Worm (Caenorhabditis elegans) whole organism, L4 larva: ENCODE data around the gene znf-782.

Source experiments
- D1046.2 ChIP-seq: fragments of 200-800 bp; sonication (Bioruptor generic); IDR thresholded peaks from 2 replicates; pipeline ENCODE4 v1.3.6; 2022; ENCODE audit warnings: missing genetic modification characterization, missing compliant biosample characterization
- F37D6.2 ChIP-seq: sonication (generic microtip); optimal IDR thresholded peaks from 2 replicates; lab custom pipeline; 2016; ENCODE audit warnings: mild to moderate bottlenecking, missing genetic modification characterization, missing compliant biosample characterization
- T26A8.4 ChIP-seq: fragments of 200-800 bp; sonication (Bioruptor generic); IDR thresholded peaks from 2 replicates; pipeline ENCODE4 v1.3.6; 2022; ENCODE audit warnings: missing genetic modification characterization, missing compliant biosample characterization
- Y48G9A.11 ChIP-seq: fragments of 200-800 bp; sonication (Bioruptor generic); IDR thresholded peaks from 2 replicates; pipeline ENCODE4 v1.3.6; 2022; ENCODE audit warnings: missing genetic modification reagents, missing genetic modification characterization, missing compliant biosample characterization
- Y75B8A.6 ChIP-seq: fragments of 200-800 bp; sonication (Bioruptor generic); IDR thresholded peaks from 2 replicates; pipeline ENCODE4 v1.3.6; 2022; ENCODE audit warnings: missing genetic modification reagents, missing genetic modification characterization, missing compliant biosample characterization
- aha-1 ChIP-seq: fragments of 150-350 bp; peaks from one replicate; lab custom pipeline; 2014; ENCODE audit warnings: missing biosample characterization, missing genetic modification characterization
- ceh-28 ChIP-seq: fragments of 150-350 bp; optimal IDR thresholded peaks from 2 replicates; lab custom pipeline; 2014; ENCODE audit warnings: missing biosample characterization, missing genetic modification reagents, missing genetic modification characterization
- ceh-82 ChIP-seq: sonication (generic microtip); optimal IDR thresholded peaks from 2 replicates; lab custom pipeline; 2017; ENCODE audit warnings: missing biosample characterization, missing genetic modification characterization
- ctbp-1 ChIP-seq: fragments of 200-800 bp; sonication (Bioruptor generic); IDR thresholded peaks from 2 replicates; pipeline ENCODE4 v1.3.6; 2022; ENCODE audit warnings: missing genetic modification reagents, missing genetic modification characterization, missing compliant biosample characterization
- hif-1 ChIP-seq, 2 experiments: sonication (generic microtip); optimal IDR thresholded peaks; 2 replicates each; lab custom pipeline; 2016 to 2017; ENCODE audit warnings: missing compliant biosample characterization in 2 of 2, missing genetic modification characterization in 2 of 2, missing genetic modification reagents in 2 of 2, missing genotype in 2 of 2, mild to moderate bottlenecking in 1 of 2
- lin-1 ChIP-seq: fragments of 200-800 bp; sonication (Bioruptor generic); IDR thresholded peaks from 2 replicates; pipeline ENCODE4 v1.3.6; 2022; ENCODE audit warnings: missing genetic modification reagents, missing genetic modification characterization, missing compliant biosample characterization
- lin-38 ChIP-seq: fragments of 200-800 bp; sonication (Bioruptor generic); IDR thresholded peaks from 2 replicates; pipeline ENCODE4 v1.3.6; 2022; ENCODE audit warnings: missing genetic modification reagents, missing genetic modification characterization, missing compliant biosample characterization
- lir-3 ChIP-seq: sonication (generic microtip); optimal IDR thresholded peaks from 2 replicates; lab custom pipeline; 2016; ENCODE audit warnings: mild to moderate bottlenecking, missing genetic modification characterization, missing compliant biosample characterization
- mdt-29 ChIP-seq: fragments of 200-800 bp; sonication (Bioruptor generic); IDR thresholded peaks from 2 replicates; pipeline ENCODE4 v1.3.6; 2022; ENCODE audit warnings: missing genetic modification reagents, missing genetic modification characterization, missing compliant biosample characterization
- mxl-2 ChIP-seq: fragments of 200-800 bp; sonication (Bioruptor generic); conservative IDR thresholded peaks from 2 replicates; pipeline ENCODE4 v1.3.6; 2022; ENCODE audit warnings: missing genetic modification reagents, missing genetic modification characterization, missing compliant biosample characterization
- nhr-28 ChIP-seq: fragments of 150-350 bp; optimal IDR thresholded peaks from 2 replicates; lab custom pipeline; 2014; ENCODE audit warnings: missing biosample characterization, missing genetic modification characterization
- rbr-2 ChIP-seq: sonication (generic microtip); optimal IDR thresholded peaks from 2 replicates; lab custom pipeline; 2016; ENCODE audit warnings: missing genotype, missing genetic modification characterization, missing compliant biosample characterization
- set-16 ChIP-seq: fragments of 200-800 bp; sonication (Bioruptor generic); IDR thresholded peaks from 2 replicates; pipeline ENCODE4 v1.3.6; 2022; ENCODE audit warnings: missing genetic modification reagents, missing genetic modification characterization, missing compliant biosample characterization
- spr-3 ChIP-seq: fragments of 200-800 bp; sonication (Bioruptor generic); optimal IDR thresholded peaks from 2 replicates; lab custom pipeline; 2018; ENCODE audit warnings: mild to moderate bottlenecking, missing genetic modification characterization, missing compliant biosample characterization
- tag-97 ChIP-seq: fragments of 200-800 bp; sonication (Bioruptor generic); IDR thresholded peaks from 2 replicates; pipeline ENCODE4 v1.3.6; 2022; ENCODE audit warnings: missing genetic modification characterization, missing compliant biosample characterization
- unc-62 ChIP-seq, 3 experiments: fragments of 150-350 bp in 1 of 3; sonication (generic microtip); optimal IDR thresholded peaks in 2 of 3; peaks in 1 of 3; 1 replicate in 1 of 3; 2 replicates in 2 of 3; lab custom pipeline; 2014 to 2017; ENCODE audit warnings: missing biosample characterization in 3 of 3, missing genetic modification characterization in 3 of 3, missing genetic modification reagents in 3 of 3, missing genotype in 1 of 3
- vab-7 ChIP-seq: fragments of 200-800 bp; sonication (Bioruptor generic); IDR thresholded peaks from 2 replicates; pipeline ENCODE4 v1.3.6; 2022; ENCODE audit warnings: missing genetic modification reagents, missing genetic modification characterization, missing compliant biosample characterization
- zfp-2 ChIP-seq: sonication (generic microtip); optimal IDR thresholded peaks from 2 replicates; lab custom pipeline; 2016; ENCODE audit warnings: mild to moderate bottlenecking, missing genetic modification characterization, missing compliant biosample characterization
- zip-2 ChIP-seq: fragments of 150-350 bp; optimal IDR thresholded peaks from 2 replicates; lab custom pipeline; 2014; ENCODE audit warnings: missing biosample characterization, missing genetic modification characterization
- ztf-11 ChIP-seq: fragments of 150-350 bp; optimal IDR thresholded peaks from 2 replicates; lab custom pipeline; 2014; ENCODE audit warnings: missing biosample characterization, missing genetic modification characterization

The znf-782 gene

DNA sequence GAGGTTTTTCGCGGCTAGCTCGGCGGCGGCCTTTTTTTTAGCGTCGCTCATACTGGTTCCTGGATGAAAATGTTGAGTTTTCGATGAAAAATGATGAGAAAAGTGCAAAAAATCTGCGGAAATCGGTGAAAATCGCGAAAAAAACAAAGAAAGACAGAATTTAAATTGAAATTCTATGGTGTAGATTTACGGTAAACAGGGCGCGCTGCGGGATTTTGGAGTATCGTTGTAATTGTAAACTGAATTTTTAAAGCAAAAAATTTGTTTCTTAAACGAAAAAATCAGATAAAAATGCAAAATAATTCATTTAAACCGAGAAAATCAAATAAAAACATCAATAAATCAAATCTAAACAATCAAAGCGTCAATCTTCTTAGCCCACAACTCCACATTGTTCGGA is 12.6 kb downstream of the znf-782 start, which contains the start of gene dcap-1 (continued):
- TF ChIP-seq vab-7 (GFP tag; lab: Robert Waterston, UW) (no peak), mxl-2 (GFP tag; lab: Robert Waterston, UW) (no peak), zfp-2 (no peak), hif-1 (tag; optimal IDR thresholded peaks at IDR 0.05; lab: Kevin White, UChicago) (no peak), set-16 (GFP tag; lab: Robert Waterston, UW) (no peak), ctbp-1 (GFP tag; lab: Robert Waterston, UW) (no peak), D1046.2 (GFP tag; lab: Robert Waterston, UW) (no peak), tag-97 (GFP tag; lab: Robert Waterston, UW) (no peak), T26A8.4 (GFP tag; lab: Robert Waterston, UW) (no peak), rbr-2 (no peak)
- TF ChIP-seq, all 104 proteins: peak for 10

DNA sequence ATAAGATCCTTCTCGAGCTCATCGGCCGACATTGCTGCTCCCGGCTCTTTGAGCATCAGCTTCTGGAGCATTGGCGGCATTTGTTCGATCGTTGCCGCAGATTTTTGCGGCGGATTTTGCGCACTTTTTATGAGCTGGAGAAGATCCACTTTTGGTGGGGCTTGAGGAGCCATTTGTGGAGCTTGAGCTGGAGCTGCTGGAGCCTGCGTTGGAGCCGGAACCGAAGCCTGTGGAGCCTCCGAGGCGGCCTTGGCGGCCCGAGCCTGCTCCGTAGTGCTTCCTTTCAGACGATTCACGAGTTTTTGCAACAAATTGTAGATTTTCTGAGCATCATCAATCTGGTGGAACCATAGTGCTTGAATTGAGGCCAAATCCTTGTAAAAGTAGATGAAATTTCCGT is 13.3 kb downstream of the znf-782 start:
- TF ChIP-seq set-16 (GFP tag; lab: Robert Waterston, UW) (peak; percentile 93), spr-3 (GFP tag; lab: Kevin White, UChicago) (no peak), ceh-82 (tag; lab: Kevin White, UChicago) (no peak), aha-1 (no peak)

DNA sequence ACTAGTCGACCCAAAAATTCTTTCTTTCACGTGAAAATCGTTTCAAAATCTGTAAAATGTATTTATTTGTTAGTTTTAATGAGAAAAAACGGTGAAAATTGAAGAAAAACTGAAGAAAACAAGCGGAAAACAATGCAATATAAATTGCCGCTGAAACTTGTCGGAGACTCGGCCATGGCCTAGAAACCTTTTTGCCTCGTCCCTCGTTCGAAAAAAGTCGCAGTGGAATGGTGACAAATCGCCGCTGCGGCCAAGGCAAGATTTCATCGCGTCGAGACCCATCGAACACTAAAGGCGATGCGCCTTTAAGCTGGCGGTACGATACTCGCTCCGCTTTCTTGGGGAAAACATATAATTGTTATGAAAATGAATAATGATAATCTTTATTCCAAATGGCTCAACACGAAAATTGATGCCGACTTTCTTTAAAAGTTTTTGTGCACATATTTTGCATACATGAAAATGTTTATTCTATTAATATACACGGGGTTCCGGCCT is 15.6 kb downstream of the znf-782 start, which contains the start of gene Y55F3AM.21:
Y55F3AM.21 (minus strand) TSS at position 51 of the 498 bp plus-strand sequence.
- peak; percentile 72; the same call in 1 of the 2 replicates for TF ChIP-seq Y48G9A.11 (GFP tag; lab: Robert Waterston, UW)

DNA sequence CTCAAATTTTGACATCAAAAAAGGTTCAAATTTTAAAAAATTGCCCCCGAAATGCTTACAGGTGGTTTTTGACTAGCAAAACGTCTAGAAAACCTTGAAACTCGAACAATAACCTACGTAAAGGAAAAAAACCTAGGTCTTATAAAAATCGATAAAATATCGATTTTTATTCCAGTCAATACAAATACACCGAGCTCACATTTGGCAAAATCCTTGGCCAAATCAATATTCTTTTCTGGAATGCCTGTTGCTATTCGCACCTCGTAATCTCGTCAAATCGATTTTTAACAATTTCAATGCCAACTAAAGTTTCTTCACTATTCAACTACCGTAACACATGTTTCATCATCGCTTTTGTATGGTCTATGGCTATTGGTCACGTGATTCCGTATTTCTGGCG is 20.3 kb downstream of the znf-782 start:
- TF ChIP-seq unc-62 (GFP tag; optimal IDR thresholded peaks at IDR 0.05 in 1 of 2; lab: Kevin White, UChicago) (peak in 1 of 2 experiments; percentile 82), unc-62 (tag; optimal IDR thresholded peaks at IDR 0.05; lab: Kevin White, UChicago) (no peak), lir-3 (tag; lab: Kevin White, UChicago) (no peak), ceh-28 (tag; lab: Kevin White, UChicago) (peak; percentile 69)
- TF ChIP-seq, all 104 proteins: peak for 2

DNA sequence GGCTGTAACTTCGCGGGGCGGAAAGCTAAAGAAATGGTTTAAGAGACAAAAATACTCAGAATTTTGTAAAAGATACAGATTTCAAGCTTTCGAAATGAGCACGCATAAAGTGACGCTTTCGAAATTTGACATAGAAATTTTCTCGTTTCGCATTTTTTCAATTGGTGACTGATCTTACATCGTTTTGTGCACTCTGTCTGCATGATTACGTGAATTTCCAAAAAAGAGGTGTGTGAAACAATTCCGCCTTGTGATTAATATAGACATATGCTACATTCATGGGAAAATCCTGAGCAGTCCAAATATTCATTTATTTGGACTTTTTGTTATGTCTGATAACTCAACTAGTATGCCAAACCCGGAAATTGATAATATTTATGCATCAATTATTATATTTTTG is 21.6 kb downstream of the znf-782 start, which contains the start of gene srx-12:
srx-12 (plus strand) TSS at position 301 of the 400 bp plus-strand sequence.
- TF ChIP-seq spr-3 (GFP tag; lab: Kevin White, UChicago) (no peak), aha-1 (peak; percentile 22)

DNA sequence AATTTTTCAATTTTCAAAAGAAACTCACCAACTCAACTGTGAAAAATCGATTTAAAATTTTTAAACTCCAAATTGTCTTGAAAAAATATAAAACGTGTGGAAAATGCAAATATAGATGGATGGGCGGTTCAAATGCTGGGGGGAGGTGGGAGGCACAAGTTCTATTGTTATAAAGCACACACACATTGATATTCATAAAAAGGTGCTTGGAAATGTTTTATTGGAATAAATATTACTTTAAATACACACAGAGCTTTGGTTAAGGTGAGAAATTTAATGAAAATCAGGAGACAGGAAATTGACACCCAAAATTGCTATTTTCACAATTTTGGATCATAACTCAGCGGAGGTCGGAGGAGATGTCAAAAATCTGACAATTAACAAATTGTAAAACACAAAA is 23.0 kb downstream of the znf-782 start, which contains the start of gene Y55F3AM.11:
Y55F3AM.11 (minus strand) TSS at position 101 of the 400 bp plus-strand sequence.
- TF ChIP-seq F37D6.2 (tag; lab: Kevin White, UChicago) = no peak
- no peak for TF ChIP-seq nhr-28 (tag; lab: Kevin White, UChicago)
- TF ChIP-seq Y48G9A.11 (GFP tag; lab: Robert Waterston, UW) = no peak
- no peak for TF ChIP-seq ceh-82 (tag; lab: Kevin White, UChicago)
- no peak for TF ChIP-seq mdt-29 (GFP tag; lab: Robert Waterston, UW)
- no peak for TF ChIP-seq lin-1 (GFP tag; lab: Robert Waterston, UW)
- no peak for TF ChIP-seq ztf-11
- TF ChIP-seq, all 104 proteins: peak for 0

DNA sequence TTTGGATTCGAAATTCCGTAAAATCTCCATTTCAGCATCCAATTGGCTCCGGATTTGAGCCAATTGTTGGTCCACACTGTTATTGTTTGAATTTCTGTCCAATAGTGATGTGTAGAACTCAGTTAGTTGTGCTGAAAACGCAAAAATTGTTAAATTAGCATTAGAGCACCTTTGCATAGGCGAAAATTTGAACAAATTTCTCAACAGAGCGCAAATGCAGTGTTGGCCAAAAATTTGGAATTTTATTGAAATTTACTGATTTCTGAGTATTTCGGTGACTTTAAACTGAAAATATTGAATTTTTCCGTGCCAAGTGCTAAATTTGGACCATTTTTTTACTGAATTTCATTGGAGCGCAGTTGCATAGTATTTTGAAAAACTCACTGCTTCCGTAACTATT is 26.8 kb downstream of the znf-782 start:
- peak; percentile 84 for TF ChIP-seq lin-38 (GFP tag; lab: Robert Waterston, UW)
- TF ChIP-seq Y75B8A.6 = no peak
- TF ChIP-seq, all 104 proteins: peak for 1

DNA sequence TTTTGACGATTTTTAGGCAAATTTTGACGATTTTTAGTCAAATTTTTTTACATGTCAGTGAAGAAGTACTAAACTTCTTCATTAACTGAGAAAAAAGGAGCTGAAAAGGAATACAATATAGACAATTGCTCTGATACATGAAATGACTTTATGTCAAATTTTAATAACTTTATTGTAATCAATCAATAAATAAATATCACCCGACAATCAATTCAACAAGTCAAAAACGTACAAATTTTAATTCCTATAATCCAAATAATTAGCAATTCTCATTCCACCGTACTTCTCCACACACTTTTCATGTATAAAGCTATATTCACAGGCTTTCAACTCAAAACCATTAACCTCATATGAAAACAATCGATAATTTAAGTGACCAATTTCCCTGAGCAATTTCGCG is 28.8 kb downstream of the znf-782 start:
- no peak for TF ChIP-seq zip-2 (tag; lab: Kevin White, UChicago)
- TF ChIP-seq unc-62 (GFP tag; optimal IDR thresholded peaks at IDR 0.05 in 1 of 2; lab: Kevin White, UChicago) = peak in 1 of 2 experiments; percentile 96
- TF ChIP-seq unc-62 (tag; optimal IDR thresholded peaks at IDR 0.05; lab: Kevin White, UChicago) = no peak
